Fruit fly (Drosophila melanogaster) whole organism, adult: ENCODE data around the gene CG4281.

ENCODE experiments used
- CG11617 ChIP-seq: fragments of 200-800 bp; sonication (Bioruptor generic); optimal IDR thresholded peaks from 2 replicates; lab custom pipeline; 2017; ENCODE audit warnings: mild to moderate bottlenecking, missing biosample characterization, missing genetic modification reagents, missing genetic modification characterization
- CG12768 ChIP-seq: fragments of 200-800 bp; sonication (Bioruptor generic); optimal IDR thresholded peaks from 2 replicates; lab custom pipeline; 2017; ENCODE audit warnings: missing biosample characterization, missing genetic modification characterization, mild to moderate bottlenecking, moderate library complexity, missing genetic modification reagents
- CG14711 ChIP-seq: fragments of 200-800 bp; sonication (Bioruptor generic); optimal IDR thresholded peaks from 2 replicates; lab custom pipeline; 2018; ENCODE audit warnings: missing biosample characterization, mild to moderate bottlenecking, missing genetic modification characterization, moderate library complexity
- CG1620 ChIP-seq: fragments of 200-800 bp; sonication (Bioruptor generic); optimal IDR thresholded peaks from 2 replicates; lab custom pipeline; 2016; ENCODE audit warnings: missing biosample characterization, missing genetic modification characterization
- CG33017 ChIP-seq: fragments of 200-800 bp; sonication (Bioruptor generic); optimal IDR thresholded peaks from 2 replicates; lab custom pipeline; 2018; ENCODE audit warnings: missing biosample characterization, mild to moderate bottlenecking, missing genetic modification characterization, moderate library complexity
- CG5204 ChIP-seq: fragments of 200-800 bp; sonication (Bioruptor generic); optimal IDR thresholded peaks from 2 replicates; lab custom pipeline; 2016; ENCODE audit warnings: missing biosample characterization, missing genetic modification characterization
- CG7045 ChIP-seq: fragments of 200-800 bp; sonication (Bioruptor generic); optimal IDR thresholded peaks from 2 replicates; lab custom pipeline; 2017; ENCODE audit warnings: missing biosample characterization, mild to moderate bottlenecking, missing genetic modification characterization
- CG7101 ChIP-seq: fragments of 200-800 bp; sonication (Bioruptor generic); optimal IDR thresholded peaks from 2 replicates; lab custom pipeline; 2018; ENCODE audit warnings: missing biosample characterization, mild to moderate bottlenecking, missing genetic modification characterization, moderate library complexity
- Clk ChIP-seq: fragments of 200-800 bp; sonication (Bioruptor generic); optimal IDR thresholded peaks from 2 replicates; lab custom pipeline; 2017; ENCODE audit warnings: missing biosample characterization, missing genetic modification characterization
- Crg-1 ChIP-seq: fragments of 200-800 bp; sonication (Bioruptor generic); optimal IDR thresholded peaks from 2 replicates; lab custom pipeline; 2016; ENCODE audit warnings: missing biosample characterization, missing genetic modification characterization
- Hr96 ChIP-seq: fragments of 200-800 bp; sonication (Bioruptor generic); optimal IDR thresholded peaks from 2 replicates; lab custom pipeline; 2016; ENCODE audit warnings: missing biosample characterization, missing genetic modification characterization
- Mnt ChIP-seq: fragments of 200-800 bp; sonication (Bioruptor generic); optimal IDR thresholded peaks from 2 replicates; lab custom pipeline; 2016; ENCODE audit warnings: missing biosample characterization, mild to moderate bottlenecking, missing genetic modification characterization
- bab1 ChIP-seq: fragments of 200-800 bp; sonication (Bioruptor generic); optimal IDR thresholded peaks from 3 replicates; lab custom pipeline; 2019; ENCODE audit warnings: missing biosample characterization, mild to moderate bottlenecking, missing genetic modification characterization, moderate library complexity
- cic ChIP-seq: fragments of 200-800 bp; sonication (Bioruptor generic); optimal IDR thresholded peaks from 2 replicates; lab custom pipeline; 2017; ENCODE audit warnings: missing biosample characterization, mild to moderate bottlenecking, missing genetic modification characterization, moderate library complexity
- cnc ChIP-seq, 2 experiments: fragments of >200 bp; optimal IDR thresholded peaks; 2 replicates each; lab custom pipeline; 2017
- kay ChIP-seq: fragments of 200-800 bp; sonication (Bioruptor generic); peaks from one replicate; lab custom pipeline; 2016; ENCODE audit warnings: missing biosample characterization, missing genetic modification characterization, borderline replicate concordance
- ovo ChIP-seq: fragments of 200-800 bp; sonication (Bioruptor generic); optimal IDR thresholded peaks from 2 replicates; lab custom pipeline; 2016; ENCODE audit warnings: missing biosample characterization, missing genetic modification characterization
- pad ChIP-seq: fragments of 200-800 bp; sonication (Bioruptor generic); optimal IDR thresholded peaks from 3 replicates; lab custom pipeline; 2017; ENCODE audit warnings: missing biosample characterization, missing genetic modification characterization, mild to moderate bottlenecking, moderate library complexity, missing genetic modification reagents
- tj ChIP-seq: fragments of 200-800 bp; sonication (Bioruptor generic); optimal IDR thresholded peaks from 3 replicates; lab custom pipeline; 2017; ENCODE audit warnings: missing biosample characterization, mild to moderate bottlenecking, missing genetic modification characterization, moderate library complexity
- toe ChIP-seq: fragments of 200-800 bp; sonication (Bioruptor generic); optimal IDR thresholded peaks from 2 replicates; lab custom pipeline; 2016; ENCODE audit warnings: missing biosample characterization, missing genetic modification characterization

The CG4281 gene

DNA sequence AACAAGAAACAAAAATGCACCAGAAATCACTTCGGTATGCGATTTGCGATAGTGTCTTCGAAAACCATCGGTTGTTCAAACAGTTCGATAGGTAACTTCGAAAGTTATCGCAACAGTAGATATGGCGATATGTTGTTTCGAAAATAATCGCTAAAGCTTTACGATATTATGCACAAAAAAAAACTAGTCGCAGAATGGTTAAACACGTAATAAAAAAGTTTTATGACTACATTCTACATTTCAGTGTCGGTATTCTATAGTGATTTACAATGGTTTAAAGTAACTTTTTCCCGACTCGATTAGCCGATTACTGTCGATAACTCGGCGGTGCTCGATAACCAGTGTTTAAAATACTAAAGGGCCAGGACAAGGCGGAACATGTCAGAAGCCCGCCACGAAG lies at the start of gene CG4281:
TSS of gene CG4281 (minus strand) at position 70 of the 400 bp plus-strand sequence.
- peak; percentile 24 for TF ChIP-seq tj
- peak; percentile 37 for TF ChIP-seq Mnt (GFP tag; lab: Kevin White, UChicago)
- TF ChIP-seq Crg-1 (GFP tag; lab: Kevin White, UChicago), result peak; percentile 17
- no peak for TF ChIP-seq cic (GFP tag; lab: Kevin White, UChicago)
- TF ChIP-seq CG14711 (tag; lab: Kevin White, UChicago), result peak; percentile 40
- TF ChIP-seq bab1 (GFP tag; lab: Kevin White, UChicago), result peak; percentile 70
- TF ChIP-seq CG12768 (GFP tag; lab: Kevin White, UChicago), result no peak
- TF ChIP-seq CG7101, result peak; percentile 13
- TF ChIP-seq CG11617 (GFP tag; lab: Kevin White, UChicago), result peak; percentile 23
- no peak for TF ChIP-seq kay (GFP tag; lab: Kevin White, UChicago)

DNA sequence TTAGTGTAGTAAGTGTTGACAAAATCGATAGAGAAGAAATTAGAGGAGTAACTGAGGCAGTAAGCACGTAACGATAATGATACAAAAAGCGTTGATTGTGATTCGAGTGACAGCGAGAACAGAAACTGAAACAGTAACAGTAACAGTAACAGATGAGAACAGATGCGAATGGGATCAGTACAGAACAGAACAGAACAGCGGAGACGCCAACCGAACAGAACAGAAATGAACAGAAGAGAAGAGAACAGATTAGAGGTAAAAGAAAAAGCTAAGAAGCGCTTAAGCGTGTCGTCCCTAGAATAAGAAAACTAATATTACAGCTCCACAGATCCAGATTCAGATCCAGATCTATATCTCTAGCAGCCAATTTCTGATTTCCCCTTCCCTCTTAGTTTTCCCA lies 47.7 kb upstream of the CG4281 start:
- TF ChIP-seq CG5204 (GFP tag; lab: Kevin White, UChicago) (no peak), kay (GFP tag; lab: Kevin White, UChicago) (no peak), pad (no peak), Clk (GFP tag; lab: Kevin White, UChicago) (no peak), toe (GFP tag; lab: Kevin White, UChicago) (no peak), cic (GFP tag; lab: Kevin White, UChicago) (no peak), bab1 (GFP tag; lab: Kevin White, UChicago) (no peak), Mnt (GFP tag; lab: Kevin White, UChicago) (no peak), CG1620 (GFP tag; lab: Kevin White, UChicago) (no peak), CG11617 (GFP tag; lab: Kevin White, UChicago) (no peak), Hr96 (no peak), CG7045 (no peak), ovo (GFP tag; lab: Kevin White, UChicago) (no peak), tj (no peak), Crg-1 (GFP tag; lab: Kevin White, UChicago) (no peak), CG33017 (tag; lab: Kevin White, UChicago) (no peak), cnc (optimal IDR thresholded peaks at IDR 0.05; lab: Kevin White, UChicago) (no peak), CG14711 (tag; lab: Kevin White, UChicago) (no peak), CG12768 (GFP tag; lab: Kevin White, UChicago) (no peak), CG7101 (no peak)

DNA sequence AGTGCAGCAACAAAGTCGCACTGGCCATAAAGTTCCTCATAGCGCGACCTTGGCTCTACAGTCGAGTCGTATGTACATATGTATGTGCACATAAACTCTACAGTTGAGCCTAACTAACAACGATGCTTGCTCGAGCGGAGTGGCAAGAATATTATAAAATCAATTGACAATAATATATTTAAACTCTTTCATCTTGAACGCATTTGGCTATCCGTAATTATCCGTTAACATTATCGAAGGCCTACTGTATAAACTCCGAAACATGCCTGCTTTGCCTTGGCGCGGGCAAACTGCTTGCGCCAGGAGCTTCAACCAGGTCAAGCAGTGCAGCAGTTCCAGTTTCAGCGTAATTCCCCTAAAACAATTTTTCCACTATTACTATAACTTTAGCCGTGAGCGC lies 43.7 kb upstream of the CG4281 start:
- TF ChIP-seq pad (peak; percentile 16), bab1 (GFP tag; lab: Kevin White, UChicago) (peak; percentile 32), CG12768 (GFP tag; lab: Kevin White, UChicago) (peak; percentile 62), Clk (GFP tag; lab: Kevin White, UChicago) (no peak), CG7045 (peak; percentile 64), kay (GFP tag; lab: Kevin White, UChicago) (peak; percentile 54), CG7101 (peak; percentile 74), CG11617 (GFP tag; lab: Kevin White, UChicago) (no peak), CG14711 (tag; lab: Kevin White, UChicago) (peak; percentile 71), CG33017 (tag; lab: Kevin White, UChicago) (peak; percentile 47)

DNA sequence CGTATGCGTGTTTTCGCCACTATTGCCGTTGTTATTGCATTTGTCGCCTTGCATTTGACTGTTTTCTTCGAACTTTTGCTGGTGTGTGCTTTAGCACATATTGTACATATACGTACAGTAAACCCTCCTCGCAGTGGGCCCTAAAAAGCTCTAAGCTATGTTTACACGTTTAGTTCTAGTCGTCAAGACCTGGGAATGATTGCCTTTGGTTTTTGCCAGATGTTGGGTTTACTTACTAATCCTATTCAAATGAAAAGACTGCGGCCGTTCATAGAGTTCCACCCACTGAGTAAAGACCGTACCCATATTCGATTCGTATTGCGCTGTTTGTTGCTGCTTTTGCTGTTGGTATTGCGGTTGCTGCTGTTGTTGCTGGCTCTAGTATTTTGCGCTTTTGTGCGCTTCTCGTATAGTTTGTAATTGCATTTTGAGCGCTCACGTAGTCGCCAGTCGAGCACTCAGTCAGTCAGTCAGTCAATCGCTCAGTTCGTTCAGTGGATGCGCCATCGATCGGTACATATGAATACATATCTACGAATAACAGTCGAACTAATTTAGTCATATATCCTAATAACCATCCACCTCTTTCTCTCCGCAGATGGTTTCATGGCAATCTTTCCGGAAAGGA lies 43.0 kb upstream of the CG4281 start:
- TF ChIP-seq cic (GFP tag; lab: Kevin White, UChicago) (peak; percentile 93), CG5204 (GFP tag; lab: Kevin White, UChicago) (peak; percentile 66), CG7045 (peak; percentile 79), tj (peak; percentile 68), ovo (GFP tag; lab: Kevin White, UChicago) (peak; percentile 85), CG11617 (GFP tag; lab: Kevin White, UChicago) (peak; percentile 89), Hr96 (peak; percentile 89), Crg-1 (GFP tag; lab: Kevin White, UChicago) (peak; percentile 72), Clk (GFP tag; lab: Kevin White, UChicago) (peak; percentile 66), Mnt (GFP tag; lab: Kevin White, UChicago) (peak; percentile 77), bab1 (GFP tag; lab: Kevin White, UChicago) (peak; percentile 94), toe (GFP tag; lab: Kevin White, UChicago) (peak; percentile 72), CG33017 (tag; lab: Kevin White, UChicago) (peak; percentile 87), CG1620 (GFP tag; lab: Kevin White, UChicago) (peak; percentile 80), CG7101 (peak; percentile 95), cnc (optimal IDR thresholded peaks at IDR 0.05; lab: Kevin White, UChicago) (no peak), kay (GFP tag; lab: Kevin White, UChicago) (no peak), CG14711 (tag; lab: Kevin White, UChicago) (peak; percentile 87), CG12768 (GFP tag; lab: Kevin White, UChicago) (peak; percentile 86), pad (peak; percentile 74)

DNA sequence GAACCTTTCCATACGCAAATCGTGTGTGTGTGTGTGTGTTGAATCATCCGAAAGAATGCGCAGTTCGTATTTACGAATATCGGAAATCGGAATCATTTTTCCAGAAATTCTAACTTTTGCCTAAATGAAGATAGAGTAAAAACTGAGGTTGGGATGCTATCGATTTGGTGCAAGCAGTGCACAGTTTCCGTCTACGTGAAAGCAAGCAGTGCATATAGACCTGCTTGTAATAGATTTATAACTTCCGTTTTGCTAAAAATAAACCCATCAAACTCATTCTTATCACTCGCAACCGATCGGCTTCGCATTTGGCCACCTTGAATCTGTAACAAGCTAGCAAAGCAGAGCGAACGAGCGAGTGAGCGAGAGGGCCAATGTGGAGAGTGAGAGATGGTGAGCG lies 41.4 kb upstream of the CG4281 start:
- no peak for TF ChIP-seq kay (GFP tag; lab: Kevin White, UChicago)
- no peak for TF ChIP-seq ovo (GFP tag; lab: Kevin White, UChicago)
- TF ChIP-seq Crg-1 (GFP tag; lab: Kevin White, UChicago), result no peak
- TF ChIP-seq cic (GFP tag; lab: Kevin White, UChicago), result no peak
- no peak for TF ChIP-seq CG14711 (tag; lab: Kevin White, UChicago)
- no peak for TF ChIP-seq CG1620 (GFP tag; lab: Kevin White, UChicago)
- TF ChIP-seq tj, result no peak
- TF ChIP-seq Hr96, result no peak

DNA sequence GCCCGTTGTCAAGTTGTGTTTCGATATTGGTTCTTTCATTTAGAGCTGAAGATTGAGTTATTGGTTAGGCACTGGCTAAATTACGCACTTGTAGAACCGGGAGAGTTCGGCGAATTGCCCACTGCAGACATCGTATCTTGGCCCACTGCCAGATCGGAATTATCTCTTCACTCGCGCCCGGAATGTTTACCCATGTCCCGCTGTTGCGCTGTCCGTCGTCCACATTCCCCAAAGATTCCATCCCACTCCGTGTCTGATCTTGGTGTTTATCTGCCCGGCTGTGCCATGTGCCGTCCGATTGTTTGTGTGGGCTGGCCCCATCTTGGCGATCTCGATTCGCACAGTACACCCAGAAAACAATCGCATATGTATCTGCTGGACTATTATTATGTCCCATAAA lies 39.4 kb upstream of the CG4281 start:
- TF ChIP-seq Hr96, result no peak
